Worm (Caenorhabditis elegans): Measurements from ENCODE around the gene ire-1.

Gene ire-1

DNA sequence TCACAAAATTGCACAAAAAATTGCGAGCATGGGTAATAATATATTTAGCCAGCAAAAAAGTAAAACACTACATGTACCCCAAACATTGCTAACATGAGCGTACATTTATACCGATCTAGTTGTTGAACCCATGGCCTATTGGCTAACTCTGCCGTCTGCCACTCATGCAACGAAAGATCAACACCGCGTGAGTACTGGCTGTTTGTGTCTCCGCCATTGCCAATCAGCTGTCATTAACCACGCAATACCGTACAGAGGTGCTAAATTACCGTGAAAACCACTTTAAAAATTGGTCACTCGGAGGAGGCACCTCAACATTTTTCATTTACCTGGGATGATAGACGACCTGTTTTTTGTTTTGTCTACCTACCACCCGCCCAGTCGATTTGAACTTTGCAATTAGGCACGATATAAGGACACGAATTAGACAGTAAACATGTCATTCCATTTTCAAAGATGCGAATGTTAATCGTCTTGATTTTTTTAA, 49.3 kb downstream of the ire-1 start, which contains the start of gene K02C4.2:
K02C4.2 (plus strand) TSS at position 437 of the 487 bp plus-strand sequence.
- TF ChIP-seq tbx-8 (GFP tag; optimal IDR thresholded peaks at IDR 0.05) (peak; percentile 59), cnd-1 (tag; optimal IDR thresholded peaks at IDR 0.05) (peak; percentile 86), bed-3 (GFP tag; optimal IDR thresholded peaks at IDR 0.05) (peak; percentile 12), zip-8 (tag; optimal IDR thresholded peaks at IDR 0.05) (peak; percentile 23), nhr-237 (tag; optimal IDR thresholded peaks at IDR 0.05) (no peak), ces-1 (GFP tag; optimal IDR thresholded peaks at IDR 0.05) (no peak), snpc-4 (tag; optimal IDR thresholded peaks at IDR 0.05) (no peak), mab-5 (tag; optimal IDR thresholded peaks at IDR 0.05) (no peak), nhr-2 (tag; optimal IDR thresholded peaks at IDR 0.05) (no peak), lin-32 (GFP tag; optimal IDR thresholded peaks at IDR 0.05) (peak; percentile 76), lin-13 (tag; optimal IDR thresholded peaks at IDR 0.05) (peak; percentile 20), sem-2 (GFP tag; optimal IDR thresholded peaks at IDR 0.05) (peak; percentile 76), nhr-76 (tag; optimal IDR thresholded peaks at IDR 0.05) (no peak), pha-4 (tag; optimal IDR thresholded peaks at IDR 0.05) (peak; percentile 55), M03D4.4 (tag; optimal IDR thresholded peaks at IDR 0.05) (peak; percentile 79), ceh-43 (GFP tag; optimal IDR thresholded peaks at IDR 0.05) (peak; percentile 63), unc-62 (GFP tag; optimal IDR thresholded peaks at IDR 0.05) (peak; percentile 22), elt-1 (tag; optimal IDR thresholded peaks at IDR 0.05; ENCODE audit: borderline replicate concordance, insufficient read depth) (no peak), ceh-39 (tag; optimal IDR thresholded peaks at IDR 0.05) (no peak), nhr-28 (tag; optimal IDR thresholded peaks at IDR 0.05) (no peak), flh-1 (GFP tag; optimal IDR thresholded peaks at IDR 0.05) (peak; percentile 59), unc-39 (tag; optimal IDR thresholded peaks at IDR 0.05) (no peak), ztf-11 (tag; optimal IDR thresholded peaks at IDR 0.05) (no peak), hlh-1 (tag; optimal IDR thresholded peaks at IDR 0.05) (peak; percentile 8), mls-2 (tag; optimal IDR thresholded peaks at IDR 0.05) (peak; percentile 81), sptf-1 (tag; optimal IDR thresholded peaks at IDR 0.05) (no peak), blmp-1 (tag; optimal IDR thresholded peaks at IDR 0.05) (no peak), ham-2 (GFP tag; optimal IDR thresholded peaks at IDR 0.05) (peak; percentile 73), lsy-2 (tag; optimal IDR thresholded peaks at IDR 0.05) (no peak), ceh-83 (GFP tag; optimal IDR thresholded peaks at IDR 0.05) (peak; percentile 89), drap-1 (GFP tag; optimal IDR thresholded peaks at IDR 0.05) (peak; percentile 86), elt-3 (tag; optimal IDR thresholded peaks at IDR 0.05) (no peak), mep-1 (tag; optimal IDR thresholded peaks at IDR 0.05) (peak; percentile 12), unc-120 (tag; optimal IDR thresholded peaks at IDR 0.05; ENCODE audit: poor library complexity, severe bottlenecking) (peak; percentile 20), nhr-12 (tag; optimal IDR thresholded peaks at IDR 0.05) (no peak)

DNA sequence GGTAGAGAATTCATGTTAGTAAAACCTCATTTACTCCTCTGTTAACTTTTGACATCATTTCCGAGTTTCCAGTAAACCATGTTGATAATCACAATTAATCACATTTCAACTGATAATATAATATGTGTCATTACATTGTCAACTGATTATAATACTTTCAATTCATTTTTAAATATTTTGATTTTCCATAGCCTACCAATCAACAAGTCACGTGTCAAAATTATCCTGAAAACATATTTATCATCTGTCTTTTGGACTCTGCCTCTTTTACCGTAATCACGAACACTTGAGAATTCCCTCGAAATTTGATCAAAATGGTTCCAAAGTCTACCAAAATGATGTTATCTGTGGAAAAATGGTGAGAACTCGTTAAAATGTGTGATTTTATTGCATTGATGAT, 50.7 kb downstream of the ire-1 start:
- TF ChIP-seq mep-1 (tag; optimal IDR thresholded peaks at IDR 0.05): no peak
- TF ChIP-seq nhr-2 (tag; optimal IDR thresholded peaks at IDR 0.05): no peak
- TF ChIP-seq blmp-1 (tag; optimal IDR thresholded peaks at IDR 0.05): no peak
- no peak for TF ChIP-seq nhr-237 (tag; optimal IDR thresholded peaks at IDR 0.05)
- no peak for TF ChIP-seq lin-32 (GFP tag; optimal IDR thresholded peaks at IDR 0.05)
- no peak for TF ChIP-seq ceh-83 (GFP tag; optimal IDR thresholded peaks at IDR 0.05)
- TF ChIP-seq sem-2 (GFP tag; optimal IDR thresholded peaks at IDR 0.05): no peak
- no peak for TF ChIP-seq pha-4 (tag; optimal IDR thresholded peaks at IDR 0.05)
- no peak for TF ChIP-seq nhr-76 (tag; optimal IDR thresholded peaks at IDR 0.05)
- TF ChIP-seq zip-8 (tag; optimal IDR thresholded peaks at IDR 0.05): no peak
- no peak for TF ChIP-seq mab-5 (tag; optimal IDR thresholded peaks at IDR 0.05)
- TF ChIP-seq snpc-4 (tag; optimal IDR thresholded peaks at IDR 0.05): no peak
- TF ChIP-seq M03D4.4 (tag; optimal IDR thresholded peaks at IDR 0.05): no peak
- no peak for TF ChIP-seq elt-1 (tag; optimal IDR thresholded peaks at IDR 0.05; ENCODE audit: borderline replicate concordance, insufficient read depth)
- no peak for TF ChIP-seq tbx-8 (GFP tag; optimal IDR thresholded peaks at IDR 0.05)

DNA sequence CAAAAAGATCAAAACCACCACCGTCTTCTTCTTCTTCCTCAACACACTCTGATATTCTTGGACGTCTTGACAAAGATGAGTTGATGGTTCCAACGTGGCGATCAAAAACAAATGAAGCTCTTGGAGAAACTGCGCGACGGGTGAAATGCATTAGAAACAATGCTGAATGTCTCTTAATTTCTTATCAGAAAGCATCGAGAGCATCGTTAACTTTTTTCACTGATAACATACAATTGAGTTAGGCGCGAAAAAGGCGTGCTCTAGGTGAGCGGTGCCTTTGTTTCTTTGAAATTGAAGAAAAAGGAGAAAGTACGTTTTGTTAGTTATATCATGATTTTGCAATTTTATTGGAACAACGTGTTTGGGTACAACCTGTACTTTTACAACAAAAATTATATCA, 51.5 kb downstream of the ire-1 start, which contains the start of gene gpcp-2:
gpcp-2 (minus strand) TSS at position 153 of the 400 bp plus-strand sequence.
- TF ChIP-seq cnd-1 (tag; optimal IDR thresholded peaks at IDR 0.05) (no peak), pha-4 (tag; optimal IDR thresholded peaks at IDR 0.05) (no peak), ham-2 (GFP tag; optimal IDR thresholded peaks at IDR 0.05) (no peak), unc-39 (tag; optimal IDR thresholded peaks at IDR 0.05) (no peak), blmp-1 (tag; optimal IDR thresholded peaks at IDR 0.05) (no peak), nhr-2 (tag; optimal IDR thresholded peaks at IDR 0.05) (no peak)
